Worm (Caenorhabditis elegans) whole organism, late embryonic: ENCODE data around the gene F54H12.4.

Source experiments
- T23F11.4 ChIP-seq: fragments of 200-800 bp; sonication (Bioruptor generic); optimal IDR thresholded peaks from 2 replicates; lab custom pipeline; 2018; ENCODE audit warnings: mild to moderate bottlenecking, missing genetic modification characterization, missing compliant biosample characterization
- ceh-31 ChIP-seq: sonication (generic microtip); optimal IDR thresholded peaks from 2 replicates; lab custom pipeline; 2016; ENCODE audit warnings: missing genetic modification characterization, missing compliant biosample characterization
- ceh-34 ChIP-seq: sonication (generic microtip); optimal IDR thresholded peaks from 2 replicates; lab custom pipeline; 2016; ENCODE audit warnings: mild to moderate bottlenecking, missing genetic modification characterization, missing compliant biosample characterization
- ceh-45 ChIP-seq: fragments of 200-800 bp; sonication (Bioruptor generic); IDR thresholded peaks from 2 replicates; pipeline ENCODE4 v1.3.6; 2022; ENCODE audit warnings: missing genetic modification reagents, missing genetic modification characterization, missing compliant biosample characterization
- elt-2 ChIP-seq: sonication (generic microtip); optimal IDR thresholded peaks from 2 replicates; lab custom pipeline; 2016; ENCODE audit warnings: missing genetic modification reagents, missing genetic modification characterization, missing compliant biosample characterization
- fkh-10 ChIP-seq: fragments of 150-350 bp; optimal IDR thresholded peaks from 2 replicates; lab custom pipeline; 2014; ENCODE audit warnings: missing biosample characterization, missing genetic modification reagents, missing genetic modification characterization
- hlh-30 ChIP-seq: sonication (generic microtip); optimal IDR thresholded peaks from 2 replicates; lab custom pipeline; 2017; ENCODE audit warnings: antibody characterized with exemption, missing genetic modification characterization, missing compliant biosample characterization; ENCODE audit not compliant: insufficient read depth
- mec-3 ChIP-seq: sonication (generic microtip); optimal IDR thresholded peaks from 2 replicates; lab custom pipeline; 2016; ENCODE audit warnings: borderline replicate concordance, missing genetic modification characterization, missing compliant biosample characterization
- nhr-11 ChIP-seq: fragments of 150-350 bp; optimal IDR thresholded peaks from 2 replicates; lab custom pipeline; 2014; ENCODE audit warnings: missing biosample characterization, missing genetic modification characterization
- odd-2 ChIP-seq: sonication (generic microtip); optimal IDR thresholded peaks from 2 replicates; lab custom pipeline; 2017; ENCODE audit warnings: antibody characterized with exemption, mild to moderate bottlenecking, missing genetic modification characterization, missing compliant biosample characterization
- pqm-1 ChIP-seq: sonication (generic microtip); optimal IDR thresholded peaks from 2 replicates; lab custom pipeline; 2016; ENCODE audit warnings: missing genetic modification characterization, missing compliant biosample characterization
- sox-2 ChIP-seq: fragments of 200-800 bp; sonication (Bioruptor generic); IDR thresholded peaks from 2 replicates; pipeline ENCODE4 v1.3.6; 2022; ENCODE audit warnings: missing genetic modification reagents, missing genetic modification characterization, missing compliant biosample characterization
- tbx-2 ChIP-seq: sonication (generic microtip); optimal IDR thresholded peaks from 2 replicates; lab custom pipeline; 2016; ENCODE audit warnings: missing genetic modification characterization, missing compliant biosample characterization
- unc-3 ChIP-seq, 2 experiments: fragments of 200-800 bp in 1 of 2; sonication (Bioruptor generic) in 1 of 2; sonication (generic microtip) in 1 of 2; conservative IDR thresholded peaks in 1 of 2; optimal IDR thresholded peaks in 1 of 2; 2 replicates each; pipeline versions ENCODE4 v1.3.6 to Lab custom; 2016 to 2022; ENCODE audit warnings: missing compliant biosample characterization in 2 of 2, missing genetic modification characterization in 2 of 2, missing genetic modification reagents in 1 of 2

DNA sequence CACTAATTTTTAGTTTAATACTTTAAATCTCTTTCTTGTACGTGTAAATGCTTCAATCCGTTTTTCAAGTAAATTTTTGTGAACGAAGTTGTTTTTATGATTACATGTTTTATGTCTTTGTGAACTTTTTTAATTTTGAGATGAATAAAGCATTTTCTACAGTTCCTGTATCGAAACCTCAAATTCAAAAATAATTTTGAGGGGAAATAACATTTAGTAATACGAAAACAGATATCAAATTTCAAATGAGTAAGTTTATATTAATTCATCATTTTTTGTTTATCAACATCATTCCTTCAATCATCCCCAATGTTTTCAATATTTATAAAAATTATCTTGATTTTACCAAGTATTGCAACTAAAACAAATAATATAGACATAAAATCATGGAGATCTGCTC lies 25.0 kb downstream of the F54H12.4 start, which contains the start of gene C29E4.10:
- TF ChIP-seq elt-2 (no peak), fkh-10 (GFP tag; lab: Kevin White, UChicago) (no peak), sox-2 (GFP tag; lab: Robert Waterston, UW) (no peak), pqm-1 (tag; lab: Kevin White, UChicago) (no peak), tbx-2 (tag; lab: Kevin White, UChicago) (no peak), ceh-34 (tag; lab: Kevin White, UChicago) (no peak), ceh-45 (no peak), nhr-11 (tag; lab: Kevin White, UChicago) (no peak), mec-3 (tag; lab: Kevin White, UChicago) (no peak), hlh-30 (tag; lab: Kevin White, UChicago) (no peak), odd-2 (tag; lab: Kevin White, UChicago) (no peak), ceh-31 (tag; lab: Kevin White, UChicago) (no peak), T23F11.4 (GFP tag; lab: Kevin White, UChicago) (no peak), unc-3 (GFP tag; conservative IDR thresholded peaks at IDR 0.05; lab: Robert Waterston, UW) (no peak), unc-3 (tag; optimal IDR thresholded peaks at IDR 0.05; lab: Kevin White, UChicago) (no peak)
